Fruit fly (Drosophila melanogaster) whole organism, embryonic: ENCODE measurements around the gene Nlg4.

Experiments
- CG10462 ChIP-seq: fragments of 200-800 bp; sonication (Bioruptor generic); optimal IDR thresholded peaks from 2 replicates; lab custom pipeline; 2016; ENCODE audit warnings: missing biosample characterization, missing genetic modification characterization
- CG11398 ChIP-seq: fragments of 200-800 bp; sonication (Bioruptor generic); optimal IDR thresholded peaks from 2 replicates; lab custom pipeline; 2016; ENCODE audit warnings: missing biosample characterization, missing genetic modification characterization
- CG13296 ChIP-seq: fragments of 200-800 bp; sonication (Bioruptor generic); optimal IDR thresholded peaks from 3 replicates; lab custom pipeline; 2018; ENCODE audit warnings: missing biosample characterization, mild to moderate bottlenecking, missing genetic modification characterization
- CG14667 ChIP-seq: fragments of 200-800 bp; sonication (Bioruptor generic); IDR thresholded peaks from 2 replicates; pipeline ENCODE4 v1.3.6; 2022; ENCODE audit warnings: missing biosample characterization, missing genetic modification characterization
- CG1603 ChIP-seq: fragments of 200-800 bp; sonication (Bioruptor generic); optimal IDR thresholded peaks from 2 replicates; lab custom pipeline; 2019; ENCODE audit warnings: missing biosample characterization, mild to moderate bottlenecking, missing genetic modification characterization, moderate library complexity
- CG2129 ChIP-seq: fragments of 200-800 bp; sonication (Bioruptor generic); IDR thresholded peaks from 2 replicates; pipeline ENCODE4 v1.3.6; 2022; ENCODE audit warnings: missing biosample characterization, missing genetic modification characterization; ENCODE audit not compliant: partially characterized antibody
- CG3163 ChIP-seq: fragments of 200-800 bp; sonication (Bioruptor generic); optimal IDR thresholded peaks from 3 replicates; lab custom pipeline; 2016; ENCODE audit warnings: missing biosample characterization, missing genetic modification characterization
- CG32767 ChIP-seq: fragments of 200-800 bp; sonication (Bioruptor generic); IDR thresholded peaks from 2 replicates; pipeline ENCODE4 v1.3.6; 2022; ENCODE audit warnings: missing biosample characterization, missing genetic modification characterization
- CG3281 ChIP-seq: fragments of 200-800 bp; sonication (Bioruptor generic); optimal IDR thresholded peaks from 3 replicates; lab custom pipeline; 2017; ENCODE audit warnings: missing biosample characterization, mild to moderate bottlenecking, missing genetic modification characterization
- CG33557 ChIP-seq: fragments of 200-800 bp; sonication (Bioruptor generic); optimal IDR thresholded peaks from 2 replicates; lab custom pipeline; 2019; ENCODE audit warnings: missing biosample characterization, mild to moderate bottlenecking, missing genetic modification characterization, moderate library complexity
- CG34224 ChIP-seq: fragments of 200-800 bp; sonication (Bioruptor generic); IDR thresholded peaks from 3 replicates; pipeline ENCODE4 v1.3.6; 2022; ENCODE audit warnings: missing biosample characterization, missing genetic modification characterization; ENCODE audit not compliant: partially characterized antibody
- CG4404 ChIP-seq: fragments of 200-800 bp; sonication (Bioruptor generic); IDR thresholded peaks from 2 replicates; pipeline ENCODE4 v1.3.6; 2022; ENCODE audit warnings: missing biosample characterization, missing genetic modification characterization
- CG6689 ChIP-seq: fragments of 200-800 bp; sonication (Bioruptor generic); IDR thresholded peaks from 2 replicates; pipeline ENCODE4 v1.3.6; 2022; ENCODE audit warnings: missing biosample characterization, missing genetic modification characterization
- CG6791 ChIP-seq: fragments of 200-800 bp; sonication (Bioruptor generic); IDR thresholded peaks from 3 replicates; pipeline ENCODE4 v1.3.6; 2022; ENCODE audit warnings: missing biosample characterization, missing genetic modification characterization; ENCODE audit not compliant: partially characterized antibody
- CG8359 ChIP-seq: fragments of 200-800 bp; sonication (Bioruptor generic); optimal IDR thresholded peaks from 2 replicates; lab custom pipeline; 2017; ENCODE audit warnings: missing biosample characterization, mild to moderate bottlenecking, missing genetic modification characterization, borderline replicate concordance
- CrebB ChIP-seq: fragments of 200-800 bp; sonication (Bioruptor generic); optimal IDR thresholded peaks from 3 replicates; lab custom pipeline; 2018; ENCODE audit warnings: missing biosample characterization, mild to moderate bottlenecking, missing genetic modification characterization
- Doc3 ChIP-seq: fragments of 200-800 bp; sonication (Bioruptor generic); IDR thresholded peaks from 3 replicates; pipeline ENCODE4 v1.3.6; 2022; ENCODE audit warnings: missing biosample characterization, missing genetic modification characterization; ENCODE audit not compliant: partially characterized antibody
- Fer3 ChIP-seq: fragments of 200-800 bp; sonication (Bioruptor generic); optimal IDR thresholded peaks from 2 replicates; lab custom pipeline; 2018; ENCODE audit warnings: missing biosample characterization, mild to moderate bottlenecking, missing genetic modification characterization, moderate library complexity
- HLHmδ ChIP-seq: fragments of 200-800 bp; sonication (Bioruptor generic); optimal IDR thresholded peaks from 2 replicates; lab custom pipeline; 2018; ENCODE audit warnings: missing biosample characterization, mild to moderate bottlenecking, missing genetic modification characterization, moderate library complexity
- Hey ChIP-seq: fragments of 200-800 bp; sonication (Bioruptor generic); optimal IDR thresholded peaks from 3 replicates; lab custom pipeline; 2018; ENCODE audit warnings: missing biosample characterization, mild to moderate bottlenecking, missing genetic modification characterization
- Jarid2 ChIP-seq: fragments of 200-800 bp; sonication (Bioruptor generic); optimal IDR thresholded peaks from 3 replicates; lab custom pipeline; 2017; ENCODE audit warnings: mild to moderate bottlenecking, missing biosample characterization, missing genetic modification reagents, missing genetic modification characterization
- Lhr ChIP-seq: fragments of 200-800 bp; sonication (Bioruptor generic); optimal IDR thresholded peaks from 3 replicates; lab custom pipeline; 2017; ENCODE audit warnings: mild to moderate bottlenecking, missing biosample characterization, missing genetic modification reagents, missing genetic modification characterization
- NC2α ChIP-seq: fragments of 200-800 bp; sonication (Bioruptor generic); optimal IDR thresholded peaks from 2 replicates; lab custom pipeline; 2016; ENCODE audit warnings: missing biosample characterization, missing genetic modification characterization
- NFAT ChIP-seq: fragments of 200-800 bp; sonication (Bioruptor generic); IDR thresholded peaks from 2 replicates; pipeline ENCODE4 v1.3.6; 2022; ENCODE audit warnings: missing biosample characterization, missing genetic modification characterization
- NK7.1 ChIP-seq: fragments of 200-800 bp; sonication (Bioruptor generic); optimal IDR thresholded peaks from 3 replicates; lab custom pipeline; 2016; ENCODE audit warnings: missing biosample characterization, missing genetic modification characterization
- NfI ChIP-seq: fragments of 200-800 bp; sonication (Bioruptor generic); optimal IDR thresholded peaks from 3 replicates; lab custom pipeline; 2018; ENCODE audit warnings: missing biosample characterization, mild to moderate bottlenecking, missing genetic modification characterization, moderate library complexity
- Pdp1 ChIP-seq, 2 experiments: fragments of 200-800 bp; sonication (Bioruptor generic); optimal IDR thresholded peaks; 3 replicates each; lab custom pipeline; 2016; ENCODE audit warnings: missing biosample characterization in 2 of 2, missing genetic modification characterization in 2 of 2, mild to moderate bottlenecking in 1 of 2, moderate library complexity in 1 of 2
- Xrp1 ChIP-seq: fragments of 200-800 bp; sonication (Bioruptor generic); IDR thresholded peaks from 2 replicates; pipeline ENCODE4 v1.3.6; 2022; ENCODE audit warnings: missing biosample characterization, missing genetic modification characterization
- ac ChIP-seq: fragments of 200-800 bp; sonication (Bioruptor generic); optimal IDR thresholded peaks from 3 replicates; lab custom pipeline; 2017; ENCODE audit warnings: missing biosample characterization, mild to moderate bottlenecking, missing genetic modification characterization
- bbx ChIP-seq: fragments of 200-800 bp; sonication (Bioruptor generic); IDR thresholded peaks from 2 replicates; pipeline ENCODE4 v1.3.6; 2022; ENCODE audit warnings: missing biosample characterization, missing genetic modification characterization; ENCODE audit not compliant: partially characterized antibody
- cas ChIP-seq: fragments of 200-800 bp; sonication (Bioruptor generic); IDR thresholded peaks from 2 replicates; pipeline ENCODE4 v1.3.6; 2022; ENCODE audit warnings: missing biosample characterization, missing genetic modification characterization
- caup ChIP-seq: fragments of 200-800 bp; sonication (Bioruptor generic); optimal IDR thresholded peaks from 3 replicates; lab custom pipeline; 2017; ENCODE audit warnings: missing biosample characterization, mild to moderate bottlenecking, missing genetic modification characterization, moderate library complexity; ENCODE audit not compliant: severe bottlenecking
- chif ChIP-seq, 2 experiments: fragments of 200-800 bp; sonication (Bioruptor generic); optimal IDR thresholded peaks; 3 replicates each; lab custom pipeline; 2016; ENCODE audit warnings: missing biosample characterization in 2 of 2, missing genetic modification characterization in 2 of 2
- chinmo ChIP-seq: fragments of 200-800 bp; sonication (Bioruptor generic); IDR thresholded peaks from 4 replicates; pipeline ENCODE4 v1.3.6; 2022; ENCODE audit warnings: missing biosample characterization, missing genetic modification characterization; ENCODE audit not compliant: partially characterized antibody
- chm ChIP-seq: fragments of 200-800 bp; sonication (Bioruptor generic); IDR thresholded peaks from 2 replicates; pipeline ENCODE4 v1.3.6; 2022; ENCODE audit warnings: missing biosample characterization, missing genetic modification characterization
- dysf ChIP-seq: fragments of 200-800 bp; sonication (Bioruptor generic); IDR thresholded peaks from 3 replicates; pipeline ENCODE4 v1.3.6; 2022; ENCODE audit warnings: missing biosample characterization, missing genetic modification characterization
- exex ChIP-seq: fragments of 200-800 bp; sonication (Bioruptor generic); optimal IDR thresholded peaks from 4 replicates; lab custom pipeline; 2018; ENCODE audit warnings: missing biosample characterization, mild to moderate bottlenecking, missing genetic modification characterization, moderate library complexity
- gce ChIP-seq: fragments of 200-800 bp; sonication (Bioruptor generic); IDR thresholded peaks from 3 replicates; pipeline ENCODE4 v1.3.6; 2022; ENCODE audit warnings: missing biosample characterization, missing genetic modification characterization
- kay ChIP-seq: fragments of 200-800 bp; sonication (Bioruptor generic); optimal IDR thresholded peaks from 2 replicates; lab custom pipeline; 2016; ENCODE audit warnings: missing biosample characterization, missing genetic modification characterization
- luna ChIP-seq: fragments of 200-800 bp; sonication (Bioruptor generic); optimal IDR thresholded peaks from 2 replicates; lab custom pipeline; 2016; ENCODE audit warnings: missing biosample characterization, missing genetic modification characterization
- nom ChIP-seq: fragments of 200-800 bp; sonication (Bioruptor generic); optimal IDR thresholded peaks from 2 replicates; lab custom pipeline; 2017; ENCODE audit warnings: missing biosample characterization, missing genetic modification characterization, mild to moderate bottlenecking, moderate library complexity, missing genetic modification reagents
- pum ChIP-seq: fragments of 200-800 bp; sonication (Bioruptor generic); optimal IDR thresholded peaks from 2 replicates; lab custom pipeline; 2016; ENCODE audit warnings: missing biosample characterization, missing genetic modification characterization
- row ChIP-seq: fragments of 200-800 bp; sonication (Bioruptor generic); IDR thresholded peaks from 3 replicates; pipeline ENCODE4 v1.3.6; 2022; ENCODE audit warnings: missing biosample characterization, missing genetic modification characterization
- salm ChIP-seq: fragments of 200-800 bp; sonication (Bioruptor generic); optimal IDR thresholded peaks from 2 replicates; lab custom pipeline; 2018; ENCODE audit warnings: missing biosample characterization, mild to moderate bottlenecking, missing genetic modification characterization
- so ChIP-seq: fragments of 200-800 bp; sonication (Bioruptor generic); IDR thresholded peaks from 3 replicates; pipeline ENCODE4 v1.3.6; 2022; ENCODE audit warnings: missing biosample characterization, missing genetic modification characterization
- ssp ChIP-seq: fragments of 200-800 bp; sonication (Bioruptor generic); IDR thresholded peaks from 2 replicates; pipeline ENCODE4 v1.3.6; 2022; ENCODE audit warnings: missing biosample characterization, missing genetic modification characterization
- z ChIP-seq: fragments of 200-800 bp; sonication (Bioruptor generic); IDR thresholded peaks from 3 replicates; pipeline ENCODE4 v1.3.6; 2022; ENCODE audit warnings: missing biosample characterization, missing genetic modification characterization

Gene Nlg4

dm6 chr3R:20292030-20292879 lies 87.6 kb downstream of the Nlg4 start (continued):
- TF ChIP-seq Doc3 (GFP tag; lab: Robert Waterston, UW) (no peak), CG10462 (GFP tag; lab: Kevin White, UChicago) (peak; percentile 55), Pdp1 (GFP tag; optimal IDR thresholded peaks at IDR 0.05; lab: Kevin White, UChicago) (peak; percentile 47), cas (GFP tag; lab: Robert Waterston, UW) (no peak), salm (tag; lab: Kevin White, UChicago) (no peak), NfI (GFP tag; lab: Kevin White, UChicago) (no peak), NC2α (no peak), chif (GFP tag; optimal IDR thresholded peaks at IDR 0.05; lab: Kevin White, UChicago) (peak; percentile 58 to 82), Lhr (GFP tag; lab: Kevin White, UChicago) (no peak), so (GFP tag; lab: Robert Waterston, UW) (no peak), Hey (tag; lab: Kevin White, UChicago) (no peak), Xrp1 (GFP tag; lab: Robert Waterston, UW) (peak; percentile 58), NFAT (GFP tag; lab: Robert Waterston, UW) (no peak), kay (GFP tag; lab: Kevin White, UChicago) (no peak), dysf (GFP tag; lab: Robert Waterston, UW) (0 out of 3 replicates have a peak, but pooled peaks have one; percentile 14), CG11398 (GFP tag; lab: Kevin White, UChicago) (no peak), z (no peak), chm (GFP tag; lab: Robert Waterston, UW) (no peak), CG3163 (GFP tag; lab: Kevin White, UChicago) (no peak), HLHmδ (GFP tag; lab: Kevin White, UChicago) (peak; percentile 22), caup (GFP tag; lab: Kevin White, UChicago) (no peak), CrebB (no peak), CG6689 (GFP tag; lab: Robert Waterston, UW) (peak; percentile 40; the same call in 1 of the 2 replicates), bbx (GFP tag; lab: Robert Waterston, UW) (peak; percentile 44; the same call in 1 of the 2 replicates), CG2129 (GFP tag; lab: Robert Waterston, UW) (no peak), CG1603 (no peak), NK7.1 (no peak), nom (GFP tag; lab: Kevin White, UChicago) (peak; percentile 9), Jarid2 (no peak), pum (GFP tag; lab: Kevin White, UChicago) (peak; percentile 63), CG8359 (GFP tag; lab: Kevin White, UChicago) (peak; percentile 33), CG13296 (no peak), Fer3 (no peak), CG6791 (GFP tag; lab: Robert Waterston, UW) (no peak), CG34224 (GFP tag; lab: Robert Waterston, UW) (no peak), gce (GFP tag; lab: Robert Waterston, UW) (no peak), ac (peak; percentile 53), CG32767 (GFP tag; lab: Robert Waterston, UW) (no peak), exex (no peak), CG4404 (GFP tag; lab: Robert Waterston, UW) (peak; percentile 60), CG3281 (no peak), ssp (GFP tag; lab: Robert Waterston, UW) (0 out of 2 replicates have a peak, but pooled peaks have one; percentile 15), CG33557 (GFP tag; lab: Kevin White, UChicago) (peak; percentile 75), row (peak; percentile 59; the same call in 2 of the 3 replicates), CG14667 (peak; percentile 22; the same call in 1 of the 2 replicates), luna (no peak), chinmo (GFP tag; lab: Robert Waterston, UW) (0 out of 4 replicates have a peak, but pooled peaks have one; percentile 33)
